Fruit fly (Drosophila melanogaster) whole organism, embryonic: ENCODE results near the gene CG18063.

ENCODE experiments used
- Atf6 ChIP-seq: fragments of 200-800 bp; sonication (Bioruptor generic); IDR thresholded peaks from 2 replicates; pipeline ENCODE4 v1.3.6; 2022; ENCODE audit warnings: missing biosample characterization, missing genetic modification characterization
- CG10321 ChIP-seq: fragments of 200-800 bp; sonication (Bioruptor generic); IDR thresholded peaks from 2 replicates; pipeline ENCODE4 v1.3.6; 2022; ENCODE audit warnings: missing biosample characterization, missing genetic modification characterization
- CG12236 ChIP-seq: fragments of 200-800 bp; sonication (Bioruptor generic); optimal IDR thresholded peaks from 2 replicates; lab custom pipeline; 2016; ENCODE audit warnings: missing biosample characterization, missing genetic modification characterization
- CG12744 ChIP-seq: fragments of 200-800 bp; sonication (Bioruptor generic); optimal IDR thresholded peaks from 2 replicates; lab custom pipeline; 2016; ENCODE audit warnings: missing biosample characterization, missing genetic modification characterization
- CG13424 ChIP-seq: fragments of 200-800 bp; sonication (Bioruptor generic); optimal IDR thresholded peaks from 2 replicates; lab custom pipeline; 2019; ENCODE audit warnings: missing biosample characterization, mild to moderate bottlenecking, missing genetic modification characterization, moderate library complexity
- CG13894 ChIP-seq: fragments of 200-800 bp; sonication (Bioruptor generic); optimal IDR thresholded peaks from 3 replicates; lab custom pipeline; 2018; ENCODE audit warnings: missing biosample characterization, mild to moderate bottlenecking, missing genetic modification characterization, moderate library complexity
- CG14014 ChIP-seq: fragments of 200-800 bp; sonication (Bioruptor generic); IDR thresholded peaks from 2 replicates; pipeline ENCODE4 v1.3.6; 2022; ENCODE audit warnings: missing biosample characterization, missing genetic modification characterization
- CG14667 ChIP-seq: fragments of 200-800 bp; sonication (Bioruptor generic); IDR thresholded peaks from 2 replicates; pipeline ENCODE4 v1.3.6; 2022; ENCODE audit warnings: missing biosample characterization, missing genetic modification characterization
- CG15696 ChIP-seq: fragments of 200-800 bp; sonication (Bioruptor generic); optimal IDR thresholded peaks from 2 replicates; lab custom pipeline; 2019; ENCODE audit warnings: missing biosample characterization, mild to moderate bottlenecking, missing genetic modification characterization, moderate library complexity
- CG1647 ChIP-seq: fragments of 200-800 bp; sonication (Bioruptor generic); optimal IDR thresholded peaks from 3 replicates; lab custom pipeline; 2016; ENCODE audit warnings: missing biosample characterization, missing genetic modification characterization
- CG16815 ChIP-seq: fragments of 200-800 bp; sonication (Bioruptor generic); optimal IDR thresholded peaks from 3 replicates; lab custom pipeline; 2017; ENCODE audit warnings: missing biosample characterization, mild to moderate bottlenecking, missing genetic modification characterization
- CG31388 ChIP-seq: fragments of 200-800 bp; sonication (Bioruptor generic); optimal IDR thresholded peaks from 2 replicates; lab custom pipeline; 2016; ENCODE audit warnings: missing biosample characterization, missing genetic modification characterization
- CG32767 ChIP-seq: fragments of 200-800 bp; sonication (Bioruptor generic); IDR thresholded peaks from 2 replicates; pipeline ENCODE4 v1.3.6; 2022; ENCODE audit warnings: missing biosample characterization, missing genetic modification characterization
- CG3407 ChIP-seq: fragments of 200-800 bp; sonication (Bioruptor generic); optimal IDR thresholded peaks from 2 replicates; lab custom pipeline; 2018; ENCODE audit warnings: missing biosample characterization, mild to moderate bottlenecking, missing genetic modification characterization
- CG34376 ChIP-seq: fragments of 200-800 bp; sonication (Bioruptor generic); optimal IDR thresholded peaks from 2 replicates; lab custom pipeline; 2018; ENCODE audit warnings: missing biosample characterization, mild to moderate bottlenecking, missing genetic modification characterization
- CG34422 ChIP-seq: fragments of 200-800 bp; sonication (Bioruptor generic); IDR thresholded peaks from 3 replicates; pipeline ENCODE4 v1.3.6; 2022; ENCODE audit warnings: missing biosample characterization, missing genetic modification characterization
- CG4820 ChIP-seq: fragments of 200-800 bp; sonication (Bioruptor generic); optimal IDR thresholded peaks from 3 replicates; lab custom pipeline; 2016; ENCODE audit warnings: missing biosample characterization, missing genetic modification characterization
- CG6813 ChIP-seq: fragments of 200-800 bp; sonication (Bioruptor generic); optimal IDR thresholded peaks from 2 replicates; lab custom pipeline; 2017; ENCODE audit warnings: missing biosample characterization, missing genetic modification characterization, mild to moderate bottlenecking, moderate library complexity, missing genetic modification reagents
- CG7271 ChIP-seq: fragments of 200-800 bp; sonication (Bioruptor generic); optimal IDR thresholded peaks from 2 replicates; lab custom pipeline; 2018; ENCODE audit warnings: missing biosample characterization, mild to moderate bottlenecking, missing genetic modification characterization, moderate library complexity
- CG8089 ChIP-seq: fragments of 200-800 bp; sonication (Bioruptor generic); optimal IDR thresholded peaks from 3 replicates; lab custom pipeline; 2016; ENCODE audit warnings: missing biosample characterization, missing genetic modification characterization
- CG9609 ChIP-seq: fragments of 200-800 bp; sonication (Bioruptor generic); optimal IDR thresholded peaks from 3 replicates; lab custom pipeline; 2016; ENCODE audit warnings: missing biosample characterization, missing genetic modification characterization
- CG9727 ChIP-seq: fragments of 200-800 bp; sonication (Bioruptor generic); optimal IDR thresholded peaks from 3 replicates; lab custom pipeline; 2017; ENCODE audit warnings: missing biosample characterization, mild to moderate bottlenecking, missing genetic modification characterization
- CG9932 ChIP-seq: fragments of 200-800 bp; sonication (Bioruptor generic); IDR thresholded peaks from 2 replicates; pipeline ENCODE4 v1.3.6; 2022; ENCODE audit warnings: missing biosample characterization, missing genetic modification characterization
- CrebB ChIP-seq: fragments of 200-800 bp; sonication (Bioruptor generic); optimal IDR thresholded peaks from 3 replicates; lab custom pipeline; 2018; ENCODE audit warnings: missing biosample characterization, mild to moderate bottlenecking, missing genetic modification characterization
- Dfd ChIP-seq, 2 experiments: fragments of >200 bp; optimal IDR thresholded peaks; 2 replicates each; lab custom pipeline; 2017; ENCODE audit warnings: missing biosample characterization in 2 of 2, missing genetic modification characterization in 2 of 2
- Doc2 ChIP-seq: fragments of 200-800 bp; sonication (Bioruptor generic); IDR thresholded peaks from 2 replicates; pipeline ENCODE4 v1.3.6; 2022; ENCODE audit warnings: missing biosample characterization, missing genetic modification characterization
- E2f1 ChIP-seq: fragments of 200-800 bp; sonication (Bioruptor generic); IDR thresholded peaks from 2 replicates; pipeline ENCODE4 v1.3.6; 2022; ENCODE audit warnings: missing biosample characterization, missing genetic modification characterization
- Fer1 ChIP-seq: fragments of 200-800 bp; sonication (Bioruptor generic); optimal IDR thresholded peaks from 2 replicates; lab custom pipeline; 2017; ENCODE audit warnings: missing biosample characterization, mild to moderate bottlenecking, missing genetic modification characterization
- H2.0 ChIP-seq: fragments of 200-800 bp; sonication (Bioruptor generic); IDR thresholded peaks from 2 replicates; pipeline ENCODE4 v1.3.6; 2022; ENCODE audit warnings: missing biosample characterization, missing genetic modification characterization
- Hsf ChIP-seq: fragments of 200-800 bp; sonication (Bioruptor generic); optimal IDR thresholded peaks from 3 replicates; lab custom pipeline; 2016; ENCODE audit warnings: missing biosample characterization, missing genetic modification characterization
- Med ChIP-seq: fragments of 200-800 bp; sonication (Bioruptor generic); peaks from one replicate; lab custom pipeline; 2016; ENCODE audit warnings: missing biosample characterization, missing genetic modification characterization, mild to moderate bottlenecking, inconsistent platforms, moderate library complexity
- Rfx ChIP-seq: fragments of 200-800 bp; sonication (Bioruptor generic); IDR thresholded peaks from 2 replicates; pipeline ENCODE4 v1.3.6; 2022; ENCODE audit warnings: missing biosample characterization, missing genetic modification characterization
- Sin3A ChIP-seq: fragments of >200 bp; optimal IDR thresholded peaks from 2 replicates; lab custom pipeline; 2018
- amos ChIP-seq: fragments of 200-800 bp; sonication (Bioruptor generic); IDR thresholded peaks from 2 replicates; pipeline ENCODE4 v1.3.6; 2022; ENCODE audit warnings: missing biosample characterization, missing genetic modification characterization; ENCODE audit not compliant: partially characterized antibody
- ato ChIP-seq: fragments of 200-800 bp; sonication (Bioruptor generic); IDR thresholded peaks from 2 replicates; pipeline ENCODE4 v1.3.6; 2022; ENCODE audit warnings: missing biosample characterization, missing genetic modification characterization; ENCODE audit not compliant: partially characterized antibody
- cas ChIP-seq: fragments of 200-800 bp; sonication (Bioruptor generic); IDR thresholded peaks from 2 replicates; pipeline ENCODE4 v1.3.6; 2022; ENCODE audit warnings: missing biosample characterization, missing genetic modification characterization
- caup ChIP-seq: fragments of 200-800 bp; sonication (Bioruptor generic); optimal IDR thresholded peaks from 3 replicates; lab custom pipeline; 2017; ENCODE audit warnings: missing biosample characterization, mild to moderate bottlenecking, missing genetic modification characterization, moderate library complexity; ENCODE audit not compliant: severe bottlenecking
- chif ChIP-seq, 2 experiments: fragments of 200-800 bp; sonication (Bioruptor generic); optimal IDR thresholded peaks; 3 replicates each; lab custom pipeline; 2016; ENCODE audit warnings: missing biosample characterization in 2 of 2, missing genetic modification characterization in 2 of 2
- gcm ChIP-seq: fragments of 200-800 bp; sonication (Bioruptor generic); optimal IDR thresholded peaks from 2 replicates; lab custom pipeline; 2019; ENCODE audit warnings: missing biosample characterization, mild to moderate bottlenecking, missing genetic modification characterization, moderate library complexity
- hb ChIP-seq: fragments of 200-800 bp; sonication (Bioruptor generic); IDR thresholded peaks from 3 replicates; pipeline ENCODE4 v1.3.6; 2022; ENCODE audit warnings: missing biosample characterization, missing genetic modification characterization; ENCODE audit not compliant: partially characterized antibody
- lov ChIP-seq, 2 experiments: fragments of 200-800 bp in 1 of 2; fragments of >200 bp in 1 of 2; sonication (Bioruptor generic) in 1 of 2; IDR thresholded peaks in 1 of 2; optimal IDR thresholded peaks in 1 of 2; 2 replicates in 1 of 2; 3 replicates in 1 of 2; pipeline versions ENCODE4 v1.3.6 to Lab custom; 2017 to 2022; ENCODE audit warnings: missing biosample characterization in 1 of 2, missing genetic modification characterization in 1 of 2
- sens-2 ChIP-seq: fragments of 200-800 bp; sonication (Bioruptor generic); IDR thresholded peaks from 2 replicates; pipeline ENCODE4 v1.3.6; 2022; ENCODE audit warnings: missing biosample characterization, missing genetic modification characterization
- sim ChIP-seq: fragments of 200-800 bp; sonication (Bioruptor generic); IDR thresholded peaks from 2 replicates; pipeline ENCODE4 v1.3.6; 2022; ENCODE audit warnings: missing biosample characterization, missing genetic modification characterization
- sqz ChIP-seq: fragments of 200-800 bp; sonication (Bioruptor generic); optimal IDR thresholded peaks from 3 replicates; lab custom pipeline; 2018; ENCODE audit warnings: missing biosample characterization, mild to moderate bottlenecking, missing genetic modification characterization
- tna ChIP-seq: fragments of 200-800 bp; sonication (Bioruptor generic); IDR thresholded peaks from 2 replicates; pipeline ENCODE4 v1.3.6; 2022; ENCODE audit warnings: missing biosample characterization, missing genetic modification characterization; ENCODE audit not compliant: partially characterized antibody
- unc-4 ChIP-seq: fragments of 200-800 bp; sonication (Bioruptor generic); IDR thresholded peaks from 2 replicates; pipeline ENCODE4 v1.3.6; 2022; ENCODE audit warnings: missing biosample characterization, missing genetic modification characterization; ENCODE audit not compliant: partially characterized antibody
- unpg ChIP-seq: fragments of 200-800 bp; sonication (Bioruptor generic); optimal IDR thresholded peaks from 3 replicates; lab custom pipeline; 2018; ENCODE audit warnings: missing biosample characterization, mild to moderate bottlenecking, missing genetic modification characterization, moderate library complexity
- vvl ChIP-seq: fragments of 200-800 bp; sonication (Bioruptor generic); IDR thresholded peaks from 2 replicates; pipeline ENCODE4 v1.3.6; 2022; ENCODE audit warnings: missing biosample characterization, missing genetic modification characterization
- zfh1 ChIP-seq: fragments of 200-800 bp; sonication (Bioruptor generic); IDR thresholded peaks from 3 replicates; pipeline ENCODE4 v1.3.6; 2022; ENCODE audit warnings: missing biosample characterization, missing genetic modification characterization

CG18063 gene

dm6 chr2L:15912901-15913673 lies 44.6 kb upstream of the CG18063 start (continued):
- TF ChIP-seq amos (GFP tag; lab: Robert Waterston, UW) (peak; percentile 23; the same call in 1 of the 2 replicates), CG6813 (peak; percentile 3), CG4820 (peak; percentile 69), chif (GFP tag; optimal IDR thresholded peaks at IDR 0.05; lab: Kevin White, UChicago) (no peak), CG14014 (GFP tag; lab: Robert Waterston, UW) (no peak), hb (GFP tag; lab: Robert Waterston, UW) (no peak), CG8089 (no peak), CG12744 (GFP tag; lab: Kevin White, UChicago) (no peak), Rfx (GFP tag; lab: Robert Waterston, UW) (peak; percentile 58), CG9609 (GFP tag; lab: Kevin White, UChicago) (no peak), sens-2 (GFP tag; lab: Robert Waterston, UW) (no peak), Sin3A (lab: Kevin White, UChicago) (no peak), unpg (GFP tag; lab: Kevin White, UChicago) (peak; percentile 71), cas (GFP tag; lab: Robert Waterston, UW) (no peak), CG14667 (peak; percentile 45; the same call in 1 of the 2 replicates), vvl (peak; percentile 87), CG16815 (GFP tag; lab: Kevin White, UChicago) (peak; percentile 48), CG7271 (tag; lab: Kevin White, UChicago) (no peak), H2.0 (GFP tag; lab: Robert Waterston, UW) (no peak), CG34376 (GFP tag; lab: Kevin White, UChicago) (peak; percentile 94), sim (GFP tag; lab: Robert Waterston, UW) (no peak), Fer1 (peak; percentile 35), CG13894 (tag; lab: Kevin White, UChicago) (peak; percentile 92), CG1647 (GFP tag; lab: Kevin White, UChicago) (no peak), CG3407 (peak; percentile 42), CG10321 (GFP tag; lab: Robert Waterston, UW) (no peak), lov (optimal IDR thresholded peaks at IDR 0.05; lab: Kevin White, UChicago) (no peak), lov (GFP tag; IDR thresholded peaks at IDR 0.05; lab: Robert Waterston, UW) (no peak), Hsf (GFP tag; lab: Kevin White, UChicago) (peak; percentile 8), CG31388 (GFP tag; lab: Kevin White, UChicago) (no peak), Atf6 (GFP tag; lab: Robert Waterston, UW) (peak; percentile 36), CG12236 (GFP tag; lab: Kevin White, UChicago) (no peak), zfh1 (no peak), CG13424 (peak; percentile 88), CG9932 (GFP tag; lab: Robert Waterston, UW) (peak; percentile 5; the same call in 1 of the 2 replicates), gcm (GFP tag; lab: Kevin White, UChicago) (peak; percentile 47), E2f1 (GFP tag; lab: Robert Waterston, UW) (peak; percentile 53), CG34422 (GFP tag; lab: Robert Waterston, UW) (peak; percentile 7; the same call in 1 of the 3 replicates), Doc2 (GFP tag; lab: Robert Waterston, UW) (no peak), unc-4 (peak; percentile 22; the same call in 1 of the 2 replicates), ato (GFP tag; lab: Robert Waterston, UW) (no peak), CG15696 (tag; lab: Kevin White, UChicago) (no peak), tna (GFP tag; lab: Robert Waterston, UW) (peak; percentile 38; the same call in 1 of the 2 replicates), CG9727 (GFP tag; lab: Kevin White, UChicago) (peak; percentile 78), CrebB (tag; lab: Kevin White, UChicago) (peak; percentile 16), CG32767 (0 out of 2 replicates have a peak, but pooled peaks have one; percentile 33), sqz (GFP tag; lab: Kevin White, UChicago) (peak; percentile 33), Dfd (GFP tag; optimal IDR thresholded peaks at IDR 0.05; lab: Kevin White, UChicago) (no peak), caup (GFP tag; lab: Kevin White, UChicago) (no peak), Med (peak; percentile 86)
